Fruit fly (Drosophila melanogaster): ENCODE measurements around the gene Gal.

Gene Gal

DNA sequence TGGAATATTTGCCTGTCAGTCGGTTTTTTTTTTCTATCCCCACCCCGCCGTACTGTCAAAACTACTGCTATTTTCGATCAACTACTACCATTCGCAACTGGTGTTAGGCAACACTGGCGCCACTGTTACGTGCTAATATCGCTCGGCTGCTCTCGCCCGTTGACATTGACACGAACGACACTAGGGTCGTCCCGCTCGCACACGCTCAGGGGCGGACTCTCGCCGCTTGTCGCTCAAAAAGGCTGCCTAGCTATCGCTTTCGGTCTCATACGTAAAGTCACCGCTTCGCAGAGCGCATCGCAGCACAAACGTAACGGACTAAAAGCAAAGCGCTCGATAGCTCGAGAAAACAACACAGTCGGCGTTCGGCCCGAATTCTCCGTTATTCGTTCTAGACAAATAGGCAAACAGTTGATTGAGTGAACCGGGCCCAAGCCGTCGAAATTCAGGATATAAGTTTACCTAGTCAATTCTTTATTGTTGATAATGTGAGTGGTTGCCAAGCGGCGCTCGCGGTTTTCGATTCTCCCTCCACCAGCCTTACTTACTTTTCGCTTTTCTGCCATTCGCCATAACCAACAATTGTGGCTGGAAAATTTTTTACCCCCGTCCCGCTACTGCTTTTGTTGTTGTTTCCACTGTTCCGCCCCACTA is 24.2 kb downstream of the Gal start (continued):
- TF ChIP-seq CG5180 (GFP tag; optimal IDR thresholded peaks at IDR 0.05) (peak; percentile 93), CG13123 (GFP tag; optimal IDR thresholded peaks at IDR 0.05) (no peak), CG12744 (GFP tag; optimal IDR thresholded peaks at IDR 0.05) (peak; percentile 20), fru (optimal IDR thresholded peaks at IDR 0.05) (no peak), CG6175 (GFP tag; IDR thresholded peaks at IDR 0.05) (no peak), chm (GFP tag; IDR thresholded peaks at IDR 0.05) (no peak), CG14014 (GFP tag; IDR thresholded peaks at IDR 0.05) (no peak), Abd-B (GFP tag; optimal IDR thresholded peaks at IDR 0.05) (no peak), da (GFP tag; optimal IDR thresholded peaks at IDR 0.05) (no peak), CG10462 (GFP tag; optimal IDR thresholded peaks at IDR 0.05) (no peak), Scr (GFP tag; IDR thresholded peaks at IDR 0.05; ENCODE audit: partially characterized antibody) (no peak), btn (GFP tag; optimal IDR thresholded peaks at IDR 0.05) (no peak), vnd (GFP tag; IDR thresholded peaks at IDR 0.05; ENCODE audit: partially characterized antibody) (no peak), CG34224 (GFP tag; IDR thresholded peaks at IDR 0.05; ENCODE audit: partially characterized antibody) (no peak), sens (GFP tag) (peak; percentile 60), CG30431 (GFP tag; optimal IDR thresholded peaks at IDR 0.05) (no peak), CG2199 (GFP tag; IDR thresholded peaks at IDR 0.05) (no peak), Jarid2 (GFP tag; optimal IDR thresholded peaks at IDR 0.05) (peak; percentile 45), zfh1 (GFP tag; IDR thresholded peaks at IDR 0.05) (no peak), Hey (tag; optimal IDR thresholded peaks at IDR 0.05) (peak; percentile 15), phol (tag; optimal IDR thresholded peaks at IDR 0.05) (no peak), CG4360 (GFP tag; IDR thresholded peaks at IDR 0.05) (no peak), pan (optimal IDR thresholded peaks at IDR 0.05) (no peak), pan (GFP tag; optimal IDR thresholded peaks at IDR 0.05 in 1 of 2, IDR thresholded peaks at IDR 0.05 in 1 of 2) (no peak), kay (GFP tag; optimal IDR thresholded peaks at IDR 0.05) (peak; percentile 2), CG4854 (GFP tag; optimal IDR thresholded peaks at IDR 0.05) (no peak), pum (GFP tag; optimal IDR thresholded peaks at IDR 0.05) (no peak), CHES-1-like (GFP tag; optimal IDR thresholded peaks at IDR 0.05) (peak; percentile 56), CG11696 (GFP tag; IDR thresholded peaks at IDR 0.05) (no peak), CG8290 (GFP tag; optimal IDR thresholded peaks at IDR 0.05) (peak; percentile 72), CG8290 (tag; optimal IDR thresholded peaks at IDR 0.05) (peak; percentile 84 to 95), CG17186 (GFP tag; optimal IDR thresholded peaks at IDR 0.05) (peak; percentile 16), gsb (GFP tag; IDR thresholded peaks at IDR 0.05) (no peak), Gug (GFP tag; IDR thresholded peaks at IDR 0.05) (no peak; the same call in 3 of the 4 replicates), CG16863 (GFP tag; optimal IDR thresholded peaks at IDR 0.05) (no peak), p53 (GFP tag; optimal IDR thresholded peaks at IDR 0.05) (no peak), fd3F (GFP tag; optimal IDR thresholded peaks at IDR 0.05) (no peak), Rx (GFP tag; IDR thresholded peaks at IDR 0.05) (no peak), Rfx (GFP tag; IDR thresholded peaks at IDR 0.05) (no peak), pita (GFP tag; optimal IDR thresholded peaks at IDR 0.05) (no peak), CG3995 (GFP tag; optimal IDR thresholded peaks at IDR 0.05) (peak; percentile 91), Fer1 (GFP tag; optimal IDR thresholded peaks at IDR 0.05) (peak; percentile 47), CG13296 (GFP tag; optimal IDR thresholded peaks at IDR 0.05) (peak; percentile 52), nerfin-1 (tag; optimal IDR thresholded peaks at IDR 0.05) (peak; percentile 44), Asciz (GFP tag; optimal IDR thresholded peaks at IDR 0.05) (no peak), cad (GFP tag; optimal IDR thresholded peaks at IDR 0.05) (no peak), sisA (GFP tag; IDR thresholded peaks at IDR 0.05) (no peak), oc (tag; optimal IDR thresholded peaks at IDR 0.05) (peak; percentile 6), slp2 (GFP tag; optimal IDR thresholded peaks at IDR 0.05) (no peak), CG4617 (GFP tag; optimal IDR thresholded peaks at IDR 0.05; ENCODE audit: borderline replicate concordance) (no peak), chinmo (GFP tag; IDR thresholded peaks at IDR 0.05; ENCODE audit: partially characterized antibody) (no peak), pfk (GFP tag; optimal IDR thresholded peaks at IDR 0.05) (peak; percentile 34)

Measured in whole organism, embryonic.